Fruit fly (Drosophila melanogaster) whole organism, embryonic: ENCODE results near the gene senju.

ENCODE experiments used
- BEAF-32 ChIP-seq: fragments of 200-800 bp; sonication (Bioruptor generic); optimal IDR thresholded peaks from 3 replicates; lab custom pipeline; 2017; ENCODE audit warnings: missing biosample characterization, missing genetic modification characterization, mild to moderate bottlenecking, moderate library complexity, missing genetic modification reagents
- Bgb ChIP-seq: fragments of 200-800 bp; sonication (Bioruptor generic); IDR thresholded peaks from 2 replicates; pipeline ENCODE4 v1.3.6; 2022; ENCODE audit warnings: missing biosample characterization, missing genetic modification characterization; ENCODE audit not compliant: partially characterized antibody
- CG1024 ChIP-seq: fragments of 200-800 bp; sonication (Bioruptor generic); IDR thresholded peaks from 2 replicates; pipeline ENCODE4 v1.3.6; 2022; ENCODE audit warnings: missing biosample characterization, missing genetic modification characterization
- CG10267 ChIP-seq: fragments of 200-800 bp; sonication (Bioruptor generic); optimal IDR thresholded peaks from 2 replicates; lab custom pipeline; 2018; ENCODE audit warnings: missing biosample characterization, mild to moderate bottlenecking, missing genetic modification characterization, moderate library complexity
- CG11247 ChIP-seq: fragments of 200-800 bp; sonication (Bioruptor generic); IDR thresholded peaks from 2 replicates; pipeline ENCODE4 v1.3.6; 2022; ENCODE audit warnings: missing biosample characterization, missing genetic modification characterization
- CG11456 ChIP-seq: fragments of 200-800 bp; sonication (Bioruptor generic); IDR thresholded peaks from 3 replicates; pipeline ENCODE4 v1.3.6; 2022; ENCODE audit warnings: missing biosample characterization, missing genetic modification characterization
- CG11560 ChIP-seq: fragments of 200-800 bp; sonication (Bioruptor generic); IDR thresholded peaks from 3 replicates; pipeline ENCODE4 v1.3.6; 2022; ENCODE audit warnings: missing biosample characterization, missing genetic modification characterization
- CG13287 ChIP-seq: fragments of 200-800 bp; sonication (Bioruptor generic); IDR thresholded peaks from 2 replicates; pipeline ENCODE4 v1.3.6; 2022; ENCODE audit warnings: missing biosample characterization, missing genetic modification characterization; ENCODE audit not compliant: partially characterized antibody
- CG13296 ChIP-seq: fragments of 200-800 bp; sonication (Bioruptor generic); optimal IDR thresholded peaks from 3 replicates; lab custom pipeline; 2018; ENCODE audit warnings: missing biosample characterization, mild to moderate bottlenecking, missing genetic modification characterization
- CG14710 ChIP-seq: fragments of 200-800 bp; sonication (Bioruptor generic); optimal IDR thresholded peaks from 3 replicates; lab custom pipeline; 2019; ENCODE audit warnings: missing biosample characterization, mild to moderate bottlenecking, missing genetic modification characterization, moderate library complexity
- CG14965 ChIP-seq: fragments of 200-800 bp; sonication (Bioruptor generic); optimal IDR thresholded peaks from 2 replicates; lab custom pipeline; 2016; ENCODE audit warnings: missing biosample characterization, missing genetic modification characterization, borderline replicate concordance
- CG15479 ChIP-seq: fragments of 200-800 bp; sonication (Bioruptor generic); optimal IDR thresholded peaks from 3 replicates; lab custom pipeline; 2019; ENCODE audit warnings: missing biosample characterization, mild to moderate bottlenecking, missing genetic modification characterization, moderate library complexity
- CG16779 ChIP-seq: fragments of 200-800 bp; sonication (Bioruptor generic); IDR thresholded peaks from 2 replicates; pipeline ENCODE4 v1.3.6; 2022; ENCODE audit warnings: missing biosample characterization, missing genetic modification characterization
- CG16815 ChIP-seq: fragments of 200-800 bp; sonication (Bioruptor generic); optimal IDR thresholded peaks from 3 replicates; lab custom pipeline; 2017; ENCODE audit warnings: missing biosample characterization, mild to moderate bottlenecking, missing genetic modification characterization
- CG17328 ChIP-seq: fragments of 200-800 bp; sonication (Bioruptor generic); IDR thresholded peaks from 2 replicates; pipeline ENCODE4 v1.3.6; 2022; ENCODE audit warnings: missing biosample characterization, missing genetic modification characterization
- CG17568 ChIP-seq: fragments of 200-800 bp; sonication (Bioruptor generic); optimal IDR thresholded peaks from 2 replicates; lab custom pipeline; 2018; ENCODE audit warnings: missing biosample characterization, mild to moderate bottlenecking, missing genetic modification characterization, moderate library complexity
- CG1792 ChIP-seq: fragments of 200-800 bp; sonication (Bioruptor generic); optimal IDR thresholded peaks from 2 replicates; lab custom pipeline; 2016; ENCODE audit warnings: missing biosample characterization, missing genetic modification characterization
- CG2116 ChIP-seq: fragments of 200-800 bp; sonication (Bioruptor generic); optimal IDR thresholded peaks from 3 replicates; lab custom pipeline; 2018; ENCODE audit warnings: missing biosample characterization, mild to moderate bottlenecking, missing genetic modification characterization
- CG3065 ChIP-seq: fragments of 200-800 bp; sonication (Bioruptor generic); optimal IDR thresholded peaks from 2 replicates; lab custom pipeline; 2016; ENCODE audit warnings: missing biosample characterization, missing genetic modification characterization
- CG34422 ChIP-seq: fragments of 200-800 bp; sonication (Bioruptor generic); IDR thresholded peaks from 3 replicates; pipeline ENCODE4 v1.3.6; 2022; ENCODE audit warnings: missing biosample characterization, missing genetic modification characterization
- CG3995 ChIP-seq: fragments of 200-800 bp; sonication (Bioruptor generic); optimal IDR thresholded peaks from 3 replicates; lab custom pipeline; 2016; ENCODE audit warnings: missing biosample characterization, missing genetic modification characterization
- CG4360 ChIP-seq: fragments of 200-800 bp; sonication (Bioruptor generic); IDR thresholded peaks from 2 replicates; pipeline ENCODE4 v1.3.6; 2022; ENCODE audit warnings: missing biosample characterization, missing genetic modification characterization
- CG4404 ChIP-seq: fragments of 200-800 bp; sonication (Bioruptor generic); IDR thresholded peaks from 2 replicates; pipeline ENCODE4 v1.3.6; 2022; ENCODE audit warnings: missing biosample characterization, missing genetic modification characterization
- CG9817 ChIP-seq: fragments of 200-800 bp; sonication (Bioruptor generic); optimal IDR thresholded peaks from 2 replicates; lab custom pipeline; 2018; ENCODE audit warnings: missing biosample characterization, mild to moderate bottlenecking, missing genetic modification characterization, moderate library complexity
- CoRest ChIP-seq: fragments of 200-800 bp; sonication (Bioruptor generic); optimal IDR thresholded peaks from 3 replicates; lab custom pipeline; 2018; ENCODE audit warnings: missing biosample characterization, mild to moderate bottlenecking, missing genetic modification characterization, moderate library complexity
- Dll ChIP-seq: fragments of 200-800 bp; sonication (Bioruptor generic); IDR thresholded peaks from 4 replicates; pipeline ENCODE4 v1.3.6; 2022; ENCODE audit warnings: missing biosample characterization, missing genetic modification characterization; ENCODE audit not compliant: partially characterized antibody
- Doc3 ChIP-seq: fragments of 200-800 bp; sonication (Bioruptor generic); IDR thresholded peaks from 3 replicates; pipeline ENCODE4 v1.3.6; 2022; ENCODE audit warnings: missing biosample characterization, missing genetic modification characterization; ENCODE audit not compliant: partially characterized antibody
- Dp ChIP-seq: fragments of 200-800 bp; sonication (Bioruptor generic); optimal IDR thresholded peaks from 2 replicates; lab custom pipeline; 2018; ENCODE audit warnings: missing biosample characterization, mild to moderate bottlenecking, missing genetic modification characterization, moderate library complexity
- Fer2 ChIP-seq: fragments of 200-800 bp; sonication (Bioruptor generic); optimal IDR thresholded peaks from 2 replicates; lab custom pipeline; 2018; ENCODE audit warnings: missing biosample characterization, mild to moderate bottlenecking, missing genetic modification characterization, moderate library complexity
- Lhr ChIP-seq: fragments of 200-800 bp; sonication (Bioruptor generic); optimal IDR thresholded peaks from 3 replicates; lab custom pipeline; 2017; ENCODE audit warnings: mild to moderate bottlenecking, missing biosample characterization, missing genetic modification reagents, missing genetic modification characterization
- MBD-R2 ChIP-seq: fragments of 200-800 bp; sonication (Bioruptor generic); IDR thresholded peaks from 2 replicates; pipeline ENCODE4 v1.3.6; 2022; ENCODE audit warnings: missing biosample characterization, missing genetic modification characterization
- MESR4 ChIP-seq: fragments of 200-800 bp; sonication (Bioruptor generic); optimal IDR thresholded peaks from 2 replicates; lab custom pipeline; 2018; ENCODE audit warnings: missing biosample characterization, mild to moderate bottlenecking, missing genetic modification characterization, moderate library complexity
- Myb ChIP-seq: fragments of 200-800 bp; sonication (Bioruptor generic); optimal IDR thresholded peaks from 2 replicates; lab custom pipeline; 2016; ENCODE audit warnings: missing biosample characterization, missing genetic modification characterization
- Opbp ChIP-seq: fragments of 200-800 bp; sonication (Bioruptor generic); IDR thresholded peaks from 3 replicates; pipeline ENCODE4 v1.3.6; 2022; ENCODE audit warnings: missing biosample characterization, missing genetic modification characterization; ENCODE audit not compliant: partially characterized antibody
- PHDP ChIP-seq: fragments of 200-800 bp; sonication (Bioruptor generic); optimal IDR thresholded peaks from 3 replicates; lab custom pipeline; 2018; ENCODE audit warnings: missing biosample characterization, mild to moderate bottlenecking, missing genetic modification characterization, moderate library complexity
- Scr ChIP-seq: fragments of 200-800 bp; sonication (Bioruptor generic); IDR thresholded peaks from 2 replicates; pipeline ENCODE4 v1.3.6; 2022; ENCODE audit warnings: missing biosample characterization, missing genetic modification characterization; ENCODE audit not compliant: partially characterized antibody
- Sry-β ChIP-seq: fragments of 200-800 bp; sonication (Bioruptor generic); optimal IDR thresholded peaks from 2 replicates; lab custom pipeline; 2018; ENCODE audit warnings: missing biosample characterization, mild to moderate bottlenecking, missing genetic modification characterization, moderate library complexity
- abd-A ChIP-seq: fragments of 200-800 bp; sonication (Bioruptor generic); optimal IDR thresholded peaks from 3 replicates; lab custom pipeline; 2019; ENCODE audit warnings: missing biosample characterization, mild to moderate bottlenecking, missing genetic modification characterization, moderate library complexity
- ato ChIP-seq: fragments of 200-800 bp; sonication (Bioruptor generic); IDR thresholded peaks from 2 replicates; pipeline ENCODE4 v1.3.6; 2022; ENCODE audit warnings: missing biosample characterization, missing genetic modification characterization; ENCODE audit not compliant: partially characterized antibody
- chm ChIP-seq: fragments of 200-800 bp; sonication (Bioruptor generic); IDR thresholded peaks from 2 replicates; pipeline ENCODE4 v1.3.6; 2022; ENCODE audit warnings: missing biosample characterization, missing genetic modification characterization
- ci ChIP-seq: fragments of 200-800 bp; sonication (Bioruptor generic); IDR thresholded peaks from 3 replicates; pipeline ENCODE4 v1.3.6; 2022; ENCODE audit warnings: missing biosample characterization, missing genetic modification characterization
- lmd ChIP-seq: fragments of 200-800 bp; sonication (Bioruptor generic); IDR thresholded peaks from 2 replicates; pipeline ENCODE4 v1.3.6; 2022; ENCODE audit warnings: missing biosample characterization, missing genetic modification characterization
- oc ChIP-seq: fragments of 200-800 bp; sonication (Bioruptor generic); optimal IDR thresholded peaks from 2 replicates; lab custom pipeline; 2018; ENCODE audit warnings: missing biosample characterization, mild to moderate bottlenecking, missing genetic modification characterization, moderate library complexity
- pb ChIP-seq: fragments of 200-800 bp; sonication (Bioruptor generic); optimal IDR thresholded peaks from 3 replicates; lab custom pipeline; 2016; ENCODE audit warnings: missing biosample characterization, missing genetic modification characterization
- pzg ChIP-seq: fragments of 200-800 bp; sonication (Bioruptor generic); optimal IDR thresholded peaks from 3 replicates; lab custom pipeline; 2018; ENCODE audit warnings: missing biosample characterization, mild to moderate bottlenecking, missing genetic modification characterization, moderate library complexity
- schlank ChIP-seq: fragments of 200-800 bp; sonication (Bioruptor generic); optimal IDR thresholded peaks from 2 replicates; lab custom pipeline; 2018; ENCODE audit warnings: missing biosample characterization, mild to moderate bottlenecking, missing genetic modification characterization
- slbo ChIP-seq: fragments of 200-800 bp; sonication (Bioruptor generic); IDR thresholded peaks from 2 replicates; pipeline ENCODE4 v1.3.6; 2022; ENCODE audit warnings: missing biosample characterization, missing genetic modification characterization
- trem ChIP-seq: fragments of 200-800 bp; optimal IDR thresholded peaks from 3 replicates; lab custom pipeline; 2019; ENCODE audit warnings: missing biosample characterization, mild to moderate bottlenecking, missing genetic modification characterization, moderate library complexity
- vnd ChIP-seq: fragments of 200-800 bp; sonication (Bioruptor generic); IDR thresholded peaks from 3 replicates; pipeline ENCODE4 v1.3.6; 2022; ENCODE audit warnings: missing biosample characterization, missing genetic modification characterization; ENCODE audit not compliant: partially characterized antibody

senju gene

DNA sequence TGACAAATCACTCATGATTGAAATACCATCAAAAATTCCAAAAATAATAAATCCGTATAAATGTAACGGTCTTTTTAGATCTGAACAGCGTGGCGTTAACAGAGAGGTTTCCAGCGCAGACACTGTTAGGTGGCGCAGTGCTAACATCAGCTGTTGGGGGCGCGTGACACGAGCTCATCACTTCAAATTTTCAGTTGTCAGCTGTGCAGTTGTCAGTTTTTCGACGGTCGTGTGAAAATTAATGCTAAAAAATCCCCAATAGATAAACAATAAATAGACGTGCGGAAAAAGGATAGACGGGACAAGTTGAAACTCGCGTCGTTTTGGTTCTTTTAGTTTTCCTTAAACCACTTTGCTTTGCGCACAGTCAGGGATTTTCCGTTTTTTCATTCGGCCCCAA lies 43.6 kb downstream of the senju start, which contains the start of gene CG4230 (continued):
- TF ChIP-seq CG14965 (no peak), slbo (GFP tag; lab: Robert Waterston, UW) (no peak), CG4404 (GFP tag; lab: Robert Waterston, UW) (no peak), CG16815 (GFP tag; lab: Kevin White, UChicago) (no peak), CG4360 (GFP tag; lab: Robert Waterston, UW) (no peak), trem (tag; lab: Kevin White, UChicago) (peak; percentile 65), CG3065 (no peak), MBD-R2 (GFP tag; lab: Robert Waterston, UW) (peak; percentile 83), Lhr (GFP tag; lab: Kevin White, UChicago) (no peak), Dp (GFP tag; lab: Kevin White, UChicago) (peak; percentile 14), CG14710 (tag; lab: Kevin White, UChicago) (peak; percentile 12), CG11456 (GFP tag; lab: Robert Waterston, UW) (no peak), pb (GFP tag; lab: Kevin White, UChicago) (no peak), Opbp (peak; percentile 87), Scr (GFP tag; lab: Robert Waterston, UW) (peak; percentile 85), CG17568 (GFP tag; lab: Kevin White, UChicago) (peak; percentile 36), CG16779 (no peak), CG13296 (GFP tag; lab: Kevin White, UChicago) (no peak), CG34422 (GFP tag; lab: Robert Waterston, UW) (peak; percentile 22; the same call in 1 of the 3 replicates), CG10267 (tag; lab: Kevin White, UChicago) (peak; percentile 17), ci (GFP tag; lab: Robert Waterston, UW) (peak; percentile 45; the same call in 1 of the 3 replicates), abd-A (tag; lab: Kevin White, UChicago) (no peak), CG1024 (GFP tag; lab: Robert Waterston, UW) (no peak), CG11247 (GFP tag; lab: Robert Waterston, UW) (no peak), oc (tag; lab: Kevin White, UChicago) (no peak), PHDP (tag; lab: Kevin White, UChicago) (peak; percentile 0), schlank (no peak), CG17328 (GFP tag; lab: Robert Waterston, UW) (0 out of 2 replicates have a peak, but pooled peaks have one; percentile 7), BEAF-32 (GFP tag; lab: Kevin White, UChicago) (peak; percentile 83), CG2116 (GFP tag; lab: Kevin White, UChicago) (peak; percentile 43), Sry-β (peak; percentile 50), Fer2 (no peak), Dll (GFP tag; lab: Robert Waterston, UW) (peak; percentile 84), vnd (GFP tag; lab: Robert Waterston, UW) (peak; percentile 63; the same call in 2 of the 3 replicates), CG9817 (tag; lab: Kevin White, UChicago) (no peak), ato (peak; percentile 53; the same call in 1 of the 2 replicates), pzg (GFP tag; lab: Kevin White, UChicago) (peak; percentile 71), CG11560 (tag; lab: Robert Waterston, UW) (no peak), CG3995 (GFP tag; lab: Kevin White, UChicago) (no peak), MESR4 (GFP tag; lab: Kevin White, UChicago) (peak; percentile 56), chm (GFP tag; lab: Robert Waterston, UW) (peak; percentile 55; the same call in 1 of the 2 replicates), CG13287 (GFP tag; lab: Robert Waterston, UW) (peak; percentile 92), CG1792 (GFP tag; lab: Kevin White, UChicago) (no peak), Bgb (GFP tag; lab: Robert Waterston, UW) (peak; percentile 95), CoRest (no peak), Myb (GFP tag; lab: Kevin White, UChicago) (peak; percentile 91), lmd (GFP tag; lab: Robert Waterston, UW) (no peak), Doc3 (GFP tag; lab: Robert Waterston, UW) (peak; percentile 83), CG15479 (GFP tag; lab: Kevin White, UChicago) (no peak)
